Fruit fly (Drosophila melanogaster): ENCODE results near the gene comm2.

comm2 gene

dm6 chr3L:15659341-15659740 is 40.3 kb downstream of the comm2 start, which contains the start of the genes Eig71Eh and Eig71Ei:
TSS of gene Eig71Eh (minus strand) at chr3L:15659441.
TSS of gene Eig71Ei (plus strand) at chr3L:15659707.
- TF ChIP-seq noc (tag; optimal IDR thresholded peaks at IDR 0.05) = no peak

- no peak for TF ChIP-seq noc (tag; optimal IDR thresholded peaks at IDR 0.05)
Observed at dm6 chr3L:15657290-15657689, 42.4 kb downstream of the comm2 start, which contains the start of the genes Eig71Ef and Eig71Eg. TSS of gene Eig71Ef (minus strand) at chr3L:15657390. TSS of gene Eig71Eg (plus strand) at chr3L:15657628.

- no peak for TF ChIP-seq noc (tag; optimal IDR thresholded peaks at IDR 0.05)
Observed at dm6 chr3L:15655910-15656309, 43.7 kb downstream of the comm2 start, which contains the start of gene Eig71Ee. TSS of gene Eig71Ee (minus strand) at chr3L:15656010.

dm6 chr3L:15652154-15652553 is 47.5 kb downstream of the comm2 start, which contains the start of the genes Eig71Ec and Eig71Ed:
TSS of gene Eig71Ec (minus strand) at chr3L:15652254.
TSS of gene Eig71Ed (plus strand) at chr3L:15652537.
- no peak for TF ChIP-seq noc (tag; optimal IDR thresholded peaks at IDR 0.05)

dm6 chr3L:15650552-15650951 is 49.1 kb downstream of the comm2 start, which contains the start of gene CG43084:
TSS of gene CG43084 (plus strand) at chr3L:15650852.
- TF ChIP-seq noc (tag; optimal IDR thresholded peaks at IDR 0.05) = no peak

- no peak for TF ChIP-seq noc (tag; optimal IDR thresholded peaks at IDR 0.05)
Observed at dm6 chr3L:15649561-15649960, 50.1 kb downstream of the comm2 start, which contains the start of the genes Eig71Ea and Eig71Eb. TSS of gene Eig71Ea (minus strand) at chr3L:15649661. TSS of gene Eig71Eb (plus strand) at chr3L:15649936.

dm6 chr3L:15647712-15648621 is 51.7 kb downstream of the comm2 start, which contains the start of the genes comm3 and CG43083:
TSS of gene comm3 (minus strand) at chr3L:15647762.
TSS of gene CG43083 (plus strand) at chr3L:15648571.
- TF ChIP-seq noc (tag; optimal IDR thresholded peaks at IDR 0.05) = no peak

Data from whole organism, larva.